Fruit fly (Drosophila melanogaster) whole organism, wandering third instar larva: ENCODE results near the gene Sid.

Source experiments
- Abd-B ChIP-seq: fragments of >200 bp; optimal IDR thresholded peaks from 2 replicates; lab custom pipeline; 2017; ENCODE audit warnings: missing biosample characterization, missing genetic modification characterization
- CG32264 ChIP-seq: fragments of 200-800 bp; sonication (Bioruptor generic); optimal IDR thresholded peaks from 2 replicates; lab custom pipeline; 2016; ENCODE audit warnings: missing biosample characterization, missing genetic modification characterization
- CG9705 ChIP-seq: fragments of 200-800 bp; sonication (Bioruptor generic); optimal IDR thresholded peaks from 2 replicates; lab custom pipeline; 2018; ENCODE audit warnings: missing biosample characterization, mild to moderate bottlenecking, missing genetic modification characterization
- CrebA ChIP-seq: fragments of 200-800 bp; sonication (Bioruptor generic); optimal IDR thresholded peaks from 2 replicates; lab custom pipeline; 2016; ENCODE audit warnings: missing biosample characterization, mild to moderate bottlenecking, missing genetic modification characterization, borderline replicate concordance
- Dfd ChIP-seq: fragments of >200 bp; optimal IDR thresholded peaks from 2 replicates; lab custom pipeline; 2017; ENCODE audit warnings: missing biosample characterization, missing genetic modification characterization
- Dif ChIP-seq: fragments of 200-275, 200-300 bp; sonication (Bioruptor generic); optimal IDR thresholded peaks from 2 replicates; lab custom pipeline; 2018; ENCODE audit warnings: missing biosample characterization, missing genetic modification characterization; ENCODE audit not compliant: partially characterized antibody
- GATAd ChIP-seq: sonication (Bioruptor generic); optimal IDR thresholded peaks from 2 replicates; lab custom pipeline; 2016; ENCODE audit warnings: missing biosample characterization, missing genetic modification characterization
- HLH106 ChIP-seq: fragments of 200-800 bp; optimal IDR thresholded peaks from 3 replicates; lab custom pipeline; 2019; ENCODE audit warnings: missing biosample characterization, mild to moderate bottlenecking, missing genetic modification characterization, moderate library complexity
- Hnf4 ChIP-seq: fragments of 200-800 bp; sonication (Bioruptor generic); optimal IDR thresholded peaks from 2 replicates; lab custom pipeline; 2016; ENCODE audit warnings: missing biosample characterization, mild to moderate bottlenecking, missing genetic modification characterization
- Hr78 ChIP-seq: fragments of >200 bp; optimal IDR thresholded peaks from 2 replicates; lab custom pipeline; 2017; ENCODE audit warnings: missing biosample characterization, missing genetic modification characterization
- Hr83 ChIP-seq: fragments of 200-300 bp; sonication (Bioruptor generic); optimal IDR thresholded peaks from 2 replicates; lab custom pipeline; 2016; ENCODE audit warnings: missing biosample characterization, mild to moderate bottlenecking, missing genetic modification characterization, moderate library complexity; ENCODE audit not compliant: poor library complexity, severe bottlenecking
- Jra ChIP-seq: sonication (Bioruptor generic); optimal IDR thresholded peaks from 2 replicates; lab custom pipeline; 2016; ENCODE audit warnings: missing biosample characterization, missing genetic modification characterization
- Mio ChIP-seq: sonication (Bioruptor generic); optimal IDR thresholded peaks from 2 replicates; lab custom pipeline; 2016; ENCODE audit warnings: missing biosample characterization, missing genetic modification characterization
- Myc ChIP-seq: fragments of >200 bp; optimal IDR thresholded peaks from 2 replicates; lab custom pipeline; 2017
- N ChIP-seq: fragments of >200 bp; optimal IDR thresholded peaks from 2 replicates; lab custom pipeline; 2018; ENCODE audit warnings: missing biosample characterization, missing external identifiers, missing genetic modification characterization
- OdsH ChIP-seq: fragments of 200-800 bp; sonication (Bioruptor generic); optimal IDR thresholded peaks from 2 replicates; lab custom pipeline; 2016; ENCODE audit warnings: missing biosample characterization, mild to moderate bottlenecking, missing genetic modification characterization
- Rel ChIP-seq, 2 experiments: fragments of 200-800 bp; sonication (Bioruptor generic) in 1 of 2; optimal IDR thresholded peaks; 2 replicates in 1 of 2; 3 replicates in 1 of 2; lab custom pipeline; 2016 to 2019; ENCODE audit warnings: mild to moderate bottlenecking in 2 of 2, missing biosample characterization in 2 of 2, missing genetic modification characterization in 2 of 2, moderate library complexity in 1 of 2
- Sp1 ChIP-seq: fragments of 200-800 bp; sonication (Bioruptor generic); optimal IDR thresholded peaks from 3 replicates; lab custom pipeline; 2019; ENCODE audit warnings: missing biosample characterization, mild to moderate bottlenecking, missing genetic modification characterization, moderate library complexity
- Vsx2 ChIP-seq: fragments of 200-300, 225-300 bp; sonication (Bioruptor generic); optimal IDR thresholded peaks from 2 replicates; lab custom pipeline; 2018; ENCODE audit warnings: missing biosample characterization, missing genetic modification characterization; ENCODE audit not compliant: partially characterized antibody
- br ChIP-seq: fragments of 200-800 bp; sonication (Bioruptor generic); optimal IDR thresholded peaks from 2 replicates; lab custom pipeline; 2016; ENCODE audit warnings: missing biosample characterization, missing genetic modification characterization
- brk ChIP-seq: fragments of 200-800 bp; sonication (Bioruptor generic); optimal IDR thresholded peaks from 2 replicates; lab custom pipeline; 2016; ENCODE audit warnings: missing biosample characterization, mild to moderate bottlenecking, missing genetic modification characterization
- dl ChIP-seq, 2 experiments: fragments of 175-275, 200-275 bp in 1 of 2; fragments of 200-275 bp in 1 of 2; sonication (Bioruptor generic); optimal IDR thresholded peaks; lab custom pipeline; 2018; ENCODE audit warnings: mild to moderate bottlenecking in 2 of 2, missing biosample characterization in 2 of 2, missing genetic modification characterization in 2 of 2, moderate library complexity in 2 of 2; ENCODE audit not compliant: partially characterized antibody in 2 of 2, insufficient read depth in 1 of 2
- dmrt93B ChIP-seq: fragments of 200-800 bp; sonication (Bioruptor generic); optimal IDR thresholded peaks from 2 replicates; lab custom pipeline; 2018; ENCODE audit warnings: missing biosample characterization, mild to moderate bottlenecking, missing genetic modification characterization
- dsf ChIP-seq: sonication (Bioruptor generic); optimal IDR thresholded peaks from 2 replicates; lab custom pipeline; 2016; ENCODE audit warnings: missing biosample characterization, missing genetic modification characterization, borderline replicate concordance
- ey ChIP-seq: fragments of 200-800 bp; sonication (Bioruptor generic); optimal IDR thresholded peaks from 2 replicates; lab custom pipeline; 2016; ENCODE audit warnings: missing biosample characterization, missing genetic modification characterization
- foxo ChIP-seq, 2 experiments: fragments of 200-800 bp; sonication (Bioruptor generic); optimal IDR thresholded peaks; 2 replicates in 1 of 2; 3 replicates in 1 of 2; lab custom pipeline; 2016 to 2017; ENCODE audit warnings: missing biosample characterization in 2 of 2, missing genetic modification characterization in 2 of 2
- fru ChIP-seq: fragments of 200-800 bp; sonication (Bioruptor generic); optimal IDR thresholded peaks from 3 replicates; lab custom pipeline; 2016; ENCODE audit warnings: missing biosample characterization, mild to moderate bottlenecking, missing genetic modification characterization
- h ChIP-seq: fragments of 200-800 bp; sonication (Bioruptor generic); optimal IDR thresholded peaks from 3 replicates; lab custom pipeline; 2016; ENCODE audit warnings: missing biosample characterization, mild to moderate bottlenecking, missing genetic modification characterization
- jim ChIP-seq: fragments of 175-275, 200-325 bp; sonication (Bioruptor generic); optimal IDR thresholded peaks from 2 replicates; lab custom pipeline; 2016; ENCODE audit warnings: missing biosample characterization, mild to moderate bottlenecking, missing genetic modification characterization
- lola ChIP-seq: fragments of >200 bp; optimal IDR thresholded peaks from 2 replicates; lab custom pipeline; 2017; ENCODE audit warnings: missing biosample characterization, missing genetic modification characterization
- pan ChIP-seq: fragments of >200 bp; optimal IDR thresholded peaks from 2 replicates; lab custom pipeline; 2017
- psq ChIP-seq: fragments of 200-800 bp; sonication (Bioruptor generic); optimal IDR thresholded peaks from 3 replicates; lab custom pipeline; 2017; ENCODE audit warnings: missing biosample characterization, mild to moderate bottlenecking, missing genetic modification characterization, moderate library complexity
- rgr ChIP-seq: fragments of 200-800 bp; sonication (Bioruptor generic); optimal IDR thresholded peaks from 3 replicates; lab custom pipeline; 2016; ENCODE audit warnings: missing biosample characterization, mild to moderate bottlenecking, missing genetic modification characterization
- sage ChIP-seq: fragments of 200-800 bp; sonication (Bioruptor generic); optimal IDR thresholded peaks from 2 replicates; lab custom pipeline; 2016; ENCODE audit warnings: missing biosample characterization, mild to moderate bottlenecking, missing genetic modification characterization
- sv ChIP-seq: fragments of 200-800 bp; sonication (Bioruptor generic); optimal IDR thresholded peaks from 3 replicates; lab custom pipeline; 2016; ENCODE audit warnings: missing biosample characterization, missing genetic modification characterization
- tai ChIP-seq: sonication (Bioruptor generic); optimal IDR thresholded peaks from 2 replicates; lab custom pipeline; 2016; ENCODE audit warnings: missing biosample characterization, missing genetic modification characterization
- usp ChIP-seq: fragments of >200 bp; optimal IDR thresholded peaks from 2 replicates; lab custom pipeline; 2017; ENCODE audit warnings: missing biosample characterization, missing genetic modification characterization
- woc ChIP-seq: sonication (Bioruptor generic); optimal IDR thresholded peaks from 2 replicates; lab custom pipeline; 2016; ENCODE audit warnings: missing biosample characterization, mild to moderate bottlenecking, missing genetic modification characterization

The Sid gene

dm6 chr3R:28631753-28632152, 38.8 kb upstream of the Sid start (continued):
- no peak for TF ChIP-seq Abd-B (GFP tag; lab: Kevin White, UChicago)
- no peak for TF ChIP-seq tai (GFP tag; lab: Kevin White, UChicago)
- TF ChIP-seq dl (GFP tag; optimal IDR thresholded peaks at IDR 0.05; lab: Kevin White, UChicago; ENCODE audit: insufficient read depth in 1 of 2, partially characterized antibody in 2 of 2), result no peak
- TF ChIP-seq lola, result no peak

- peak; percentile 19 for TF ChIP-seq dmrt93B (GFP tag; lab: Kevin White, UChicago)
- TF ChIP-seq pan, result no peak
- TF ChIP-seq Hnf4 (GFP tag; lab: Kevin White, UChicago), result peak; percentile 45
- no peak for TF ChIP-seq dsf (GFP tag; lab: Kevin White, UChicago)
- no peak for TF ChIP-seq sage (GFP tag; lab: Kevin White, UChicago)
- peak; percentile 4 for TF ChIP-seq Jra (GFP tag; lab: Kevin White, UChicago)
- TF ChIP-seq OdsH (GFP tag; lab: Kevin White, UChicago), result peak; percentile 53
- TF ChIP-seq jim (GFP tag; lab: Kevin White, UChicago), result no peak
- peak; percentile 59 for TF ChIP-seq h (GFP tag; lab: Kevin White, UChicago)
- no peak for TF ChIP-seq GATAd (GFP tag; lab: Kevin White, UChicago)
- TF ChIP-seq Dif (GFP tag; lab: Kevin White, UChicago), result no peak
- TF ChIP-seq fru (GFP tag; lab: Kevin White, UChicago), result peak; percentile 69
- TF ChIP-seq Hr78 (GFP tag; lab: Kevin White, UChicago), result no peak
- TF ChIP-seq N, result no peak
- no peak for TF ChIP-seq sv (GFP tag; lab: Kevin White, UChicago)
- TF ChIP-seq HLH106 (tag; lab: Kevin White, UChicago), result peak; percentile 56
- TF ChIP-seq tai (GFP tag; lab: Kevin White, UChicago), result peak; percentile 26
- TF ChIP-seq woc (GFP tag; lab: Kevin White, UChicago), result peak; percentile 36
- TF ChIP-seq br (GFP tag; lab: Kevin White, UChicago), result peak; percentile 66
- TF ChIP-seq Mio (GFP tag; lab: Kevin White, UChicago), result no peak
- no peak for TF ChIP-seq usp (GFP tag; lab: Kevin White, UChicago)
- TF ChIP-seq Sp1 (GFP tag; lab: Kevin White, UChicago), result peak; percentile 41
- TF ChIP-seq CG32264 (GFP tag; lab: Kevin White, UChicago), result no peak
- no peak for TF ChIP-seq brk (GFP tag; lab: Kevin White, UChicago)
- TF ChIP-seq CG9705, result no peak
- TF ChIP-seq rgr (GFP tag; lab: Kevin White, UChicago), result peak; percentile 54
- no peak for TF ChIP-seq dl (GFP tag; optimal IDR thresholded peaks at IDR 0.05; lab: Kevin White, UChicago; ENCODE audit: insufficient read depth in 1 of 2, partially characterized antibody in 2 of 2)
- peak in 1 of 2 experiments; percentile 62 for TF ChIP-seq foxo (GFP tag; optimal IDR thresholded peaks at IDR 0.05; lab: Kevin White, UChicago)
- TF ChIP-seq Hr83, result no peak
- peak; percentile 0 for TF ChIP-seq psq (GFP tag; lab: Kevin White, UChicago)
- no peak for TF ChIP-seq Dfd (GFP tag; lab: Kevin White, UChicago)
- no peak for TF ChIP-seq lola
- no peak for TF ChIP-seq Vsx2 (GFP tag; lab: Kevin White, UChicago)
- TF ChIP-seq Myc, result no peak
- no peak for TF ChIP-seq CrebA (GFP tag; lab: Kevin White, UChicago)
- peak; percentile 62 for TF ChIP-seq ey (GFP tag; lab: Kevin White, UChicago)
- TF ChIP-seq Abd-B (GFP tag; lab: Kevin White, UChicago), result no peak
- TF ChIP-seq Rel (GFP tag; optimal IDR thresholded peaks at IDR 0.05; lab: Kevin White, UChicago), result no peak
- no peak for TF ChIP-seq Rel (tag; optimal IDR thresholded peaks at IDR 0.05; lab: Kevin White, UChicago)
Measured at dm6 chr3R:28633746-28634145, 36.8 kb upstream of the Sid start.
